Worm (Caenorhabditis elegans) whole organism, mixed stage, embryonic: ENCODE measurements around the gene C40H5.2.

Experiments used
- elt-1 ChIP-seq: sonication (generic microtip); optimal IDR thresholded peaks from 2 replicates; lab custom pipeline; 2017; ENCODE audit warnings: missing genetic modification characterization, mild to moderate bottlenecking, missing compliant biosample characterization, antibody characterized with exemption, moderate library complexity, borderline replicate concordance; ENCODE audit not compliant: insufficient read depth
- lin-32 ChIP-seq: fragments of 200-800 bp; sonication (Bioruptor generic); optimal IDR thresholded peaks from 2 replicates; lab custom pipeline; 2018; ENCODE audit warnings: mild to moderate bottlenecking, missing genetic modification characterization, missing compliant biosample characterization
- nhr-28 ChIP-seq: fragments of 150-350 bp; optimal IDR thresholded peaks from 2 replicates; lab custom pipeline; 2014; ENCODE audit warnings: missing biosample characterization, missing genetic modification characterization
- unc-62 ChIP-seq: fragments of 150-350 bp; optimal IDR thresholded peaks from 2 replicates; lab custom pipeline; 2014; ENCODE audit warnings: missing biosample characterization, missing genetic modification reagents, missing genetic modification characterization

DNA sequence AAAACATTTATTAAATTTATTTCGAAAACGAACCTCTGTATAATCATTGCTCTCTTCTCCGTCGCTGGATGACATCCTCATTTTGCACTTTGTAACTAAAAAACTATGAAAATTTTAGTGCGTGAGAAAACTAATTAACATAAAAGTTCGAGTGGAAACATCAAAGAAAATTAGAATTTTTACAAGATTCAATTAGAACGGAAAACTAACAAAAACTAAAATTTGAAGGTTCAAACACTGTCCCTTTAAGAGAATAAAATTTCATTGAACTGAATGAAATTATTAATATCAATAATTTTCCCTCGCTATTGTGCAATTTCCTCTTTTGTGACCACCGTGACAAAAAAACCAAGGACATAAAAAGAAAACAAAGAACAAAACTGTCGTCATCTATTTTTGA lies 8.8 kb upstream of the C40H5.2 start, which contains the start of gene D1053.3:
- TF ChIP-seq nhr-28 (tag; lab: Kevin White, UChicago) (no peak), elt-1 (tag; lab: Kevin White, UChicago) (no peak), unc-62 (GFP tag; lab: Kevin White, UChicago) (no peak), lin-32 (no peak)
